Fruit fly (Drosophila melanogaster) whole organism, embryonic: ENCODE measurements around the gene CG6094.

Experiments
- Atf3 ChIP-seq: fragments of 200-800 bp; sonication (Bioruptor generic); optimal IDR thresholded peaks from 3 replicates; lab custom pipeline; 2016; ENCODE audit warnings: missing biosample characterization, missing genetic modification characterization
- Awh ChIP-seq: fragments of 200-800 bp; sonication (Bioruptor generic); IDR thresholded peaks from 2 replicates; pipeline ENCODE4, ENCODE4 v1.3.6; 2022; ENCODE audit warnings: missing biosample characterization, missing genetic modification characterization
- CG12299 ChIP-seq: fragments of 200-800 bp; sonication (Bioruptor generic); optimal IDR thresholded peaks from 2 replicates; lab custom pipeline; 2018; ENCODE audit warnings: missing biosample characterization, mild to moderate bottlenecking, missing genetic modification characterization
- CG14860 ChIP-seq: fragments of 200-800 bp; sonication (Bioruptor generic); IDR thresholded peaks from 3 replicates; pipeline ENCODE4 v1.3.6; 2022; ENCODE audit warnings: missing biosample characterization, missing genetic modification characterization; ENCODE audit not compliant: partially characterized antibody
- CG31365 ChIP-seq: fragments of 200-800 bp; sonication (Bioruptor generic); optimal IDR thresholded peaks from 2 replicates; lab custom pipeline; 2018; ENCODE audit warnings: missing biosample characterization, mild to moderate bottlenecking, missing genetic modification characterization
- CG34376 ChIP-seq: fragments of 200-800 bp; sonication (Bioruptor generic); optimal IDR thresholded peaks from 2 replicates; lab custom pipeline; 2018; ENCODE audit warnings: missing biosample characterization, mild to moderate bottlenecking, missing genetic modification characterization
- CG6683 ChIP-seq: fragments of 200-800 bp; sonication (Bioruptor generic); optimal IDR thresholded peaks from 2 replicates; lab custom pipeline; 2017; ENCODE audit warnings: missing biosample characterization, mild to moderate bottlenecking, missing genetic modification characterization, missing genetic modification reagents
- CG6765 ChIP-seq: fragments of 200-800 bp; sonication (Bioruptor generic); optimal IDR thresholded peaks from 3 replicates; lab custom pipeline; 2017; ENCODE audit warnings: missing biosample characterization, mild to moderate bottlenecking, missing genetic modification characterization
- CG7987 ChIP-seq: fragments of 200-800 bp; sonication (Bioruptor generic); optimal IDR thresholded peaks from 2 replicates; lab custom pipeline; 2018; ENCODE audit warnings: missing biosample characterization, mild to moderate bottlenecking, missing genetic modification characterization, moderate library complexity
- CG8478 ChIP-seq: fragments of >200 bp; optimal IDR thresholded peaks from 2 replicates; lab custom pipeline; 2018
- CG9215 ChIP-seq: fragments of 200-800 bp; sonication (Bioruptor generic); IDR thresholded peaks from 2 replicates; pipeline ENCODE4 v1.3.6; 2022; ENCODE audit warnings: missing biosample characterization, missing genetic modification characterization
- CG9817 ChIP-seq: fragments of 200-800 bp; sonication (Bioruptor generic); optimal IDR thresholded peaks from 2 replicates; lab custom pipeline; 2018; ENCODE audit warnings: missing biosample characterization, mild to moderate bottlenecking, missing genetic modification characterization, moderate library complexity
- CG9876 ChIP-seq: fragments of 200-800 bp; sonication (Bioruptor generic); optimal IDR thresholded peaks from 2 replicates; lab custom pipeline; 2016; ENCODE audit warnings: missing biosample characterization, missing genetic modification characterization
- D19B ChIP-seq: fragments of 200-800 bp; sonication (Bioruptor generic); optimal IDR thresholded peaks from 2 replicates; lab custom pipeline; 2017; ENCODE audit warnings: missing biosample characterization, mild to moderate bottlenecking, missing genetic modification characterization
- Dfd ChIP-seq, 2 experiments: fragments of >200 bp; optimal IDR thresholded peaks; 2 replicates each; lab custom pipeline; 2017; ENCODE audit warnings: missing biosample characterization in 2 of 2, missing genetic modification characterization in 2 of 2
- Doc3 ChIP-seq: fragments of 200-800 bp; sonication (Bioruptor generic); IDR thresholded peaks from 3 replicates; pipeline ENCODE4 v1.3.6; 2022; ENCODE audit warnings: missing biosample characterization, missing genetic modification characterization; ENCODE audit not compliant: partially characterized antibody
- Elba2 ChIP-seq: fragments of 200-800 bp; sonication (Bioruptor generic); optimal IDR thresholded peaks from 3 replicates; lab custom pipeline; 2016; ENCODE audit warnings: missing biosample characterization, missing genetic modification characterization
- Fer3 ChIP-seq: fragments of 200-800 bp; sonication (Bioruptor generic); optimal IDR thresholded peaks from 2 replicates; lab custom pipeline; 2018; ENCODE audit warnings: missing biosample characterization, mild to moderate bottlenecking, missing genetic modification characterization, moderate library complexity
- HHEX ChIP-seq: fragments of 200-800 bp; sonication (Bioruptor generic); optimal IDR thresholded peaks from 3 replicates; lab custom pipeline; 2017; ENCODE audit warnings: missing biosample characterization, mild to moderate bottlenecking, missing genetic modification characterization, missing genetic modification reagents
- Hand ChIP-seq: fragments of 200-800 bp; sonication (Bioruptor generic); optimal IDR thresholded peaks from 2 replicates; lab custom pipeline; 2017; ENCODE audit warnings: mild to moderate bottlenecking, missing biosample characterization, missing genetic modification reagents, missing genetic modification characterization
- Hr3 ChIP-seq: fragments of 200-800 bp; sonication (Bioruptor generic); optimal IDR thresholded peaks from 3 replicates; lab custom pipeline; 2016; ENCODE audit warnings: missing biosample characterization, missing genetic modification characterization
- Mrtf ChIP-seq: fragments of 200-800 bp; sonication (Bioruptor generic); IDR thresholded peaks from 3 replicates; pipeline ENCODE4 v1.3.6; 2022; ENCODE audit warnings: missing biosample characterization, missing genetic modification characterization
- Optix ChIP-seq: fragments of 200-800 bp; sonication (Bioruptor generic); IDR thresholded peaks from 3 replicates; pipeline ENCODE4 v1.3.6; 2022; ENCODE audit warnings: missing biosample characterization, missing genetic modification characterization
- Ravus ChIP-seq: fragments of 200-800 bp; sonication (Bioruptor generic); IDR thresholded peaks from 2 replicates; pipeline ENCODE4 v1.3.6; 2022; ENCODE audit warnings: missing biosample characterization, missing genetic modification characterization
- Side ChIP-seq: fragments of 200-800 bp; sonication (Bioruptor generic); optimal IDR thresholded peaks from 2 replicates; lab custom pipeline; 2016; ENCODE audit warnings: missing biosample characterization, missing genetic modification characterization
- Usf ChIP-seq: fragments of 200-800 bp; sonication (Bioruptor generic); optimal IDR thresholded peaks from 2 replicates; lab custom pipeline; 2017; ENCODE audit warnings: missing genotype, missing biosample characterization, missing genetic modification characterization
- Vsx1 ChIP-seq: fragments of 200-800 bp; sonication (Bioruptor generic); optimal IDR thresholded peaks from 2 replicates; lab custom pipeline; 2017; ENCODE audit warnings: missing biosample characterization, mild to moderate bottlenecking, missing genetic modification characterization, missing genetic modification reagents
- Xrp1 ChIP-seq: fragments of 200-800 bp; sonication (Bioruptor generic); IDR thresholded peaks from 2 replicates; pipeline ENCODE4 v1.3.6; 2022; ENCODE audit warnings: missing biosample characterization, missing genetic modification characterization
- aop ChIP-seq: fragments of 200-800 bp; sonication (Bioruptor generic); IDR thresholded peaks from 2 replicates; pipeline ENCODE4 v1.3.6; 2022; ENCODE audit warnings: missing biosample characterization, missing genetic modification characterization
- ap ChIP-seq: fragments of 200-800 bp; sonication (Bioruptor generic); IDR thresholded peaks from 2 replicates; pipeline ENCODE4 v1.3.6; 2022; ENCODE audit warnings: missing biosample characterization, missing genetic modification characterization
- bab2 ChIP-seq: fragments of 200-800 bp; sonication (Bioruptor generic); optimal IDR thresholded peaks from 2 replicates; lab custom pipeline; 2016; ENCODE audit warnings: missing biosample characterization, missing genetic modification characterization
- chn ChIP-seq: fragments of 200-800 bp; sonication (Bioruptor generic); optimal IDR thresholded peaks from 2 replicates; lab custom pipeline; 2016; ENCODE audit warnings: missing biosample characterization, missing genetic modification characterization
- crol ChIP-seq: fragments of 200-800 bp; sonication (Bioruptor generic); IDR thresholded peaks from 2 replicates; pipeline ENCODE4 v1.3.6; 2022; ENCODE audit warnings: missing biosample characterization, missing genetic modification characterization
- dimm ChIP-seq: fragments of 200-800 bp; sonication (Bioruptor generic); IDR thresholded peaks from 2 replicates; pipeline ENCODE4 v1.3.6; 2022; ENCODE audit warnings: missing biosample characterization, missing genetic modification characterization
- dmrt11E ChIP-seq: fragments of 200-800 bp; sonication (Bioruptor generic); optimal IDR thresholded peaks from 3 replicates; lab custom pipeline; 2018; ENCODE audit warnings: missing biosample characterization, mild to moderate bottlenecking, missing genetic modification characterization, moderate library complexity
- fru ChIP-seq: fragments of >200 bp; optimal IDR thresholded peaks from 2 replicates; lab custom pipeline; 2017
- fu2 ChIP-seq: fragments of 200-800 bp; sonication (Bioruptor generic); optimal IDR thresholded peaks from 2 replicates; lab custom pipeline; 2016; ENCODE audit warnings: missing biosample characterization, missing genetic modification characterization
- hb ChIP-seq: fragments of 200-800 bp; sonication (Bioruptor generic); IDR thresholded peaks from 3 replicates; pipeline ENCODE4 v1.3.6; 2022; ENCODE audit warnings: missing biosample characterization, missing genetic modification characterization; ENCODE audit not compliant: partially characterized antibody
- ind ChIP-seq: fragments of 200-800 bp; sonication (Bioruptor generic); optimal IDR thresholded peaks from 3 replicates; lab custom pipeline; 2016; ENCODE audit warnings: missing biosample characterization, missing genetic modification characterization
- insv ChIP-seq, 2 experiments: fragments of 200-800 bp; sonication (Bioruptor generic); optimal IDR thresholded peaks; 3 replicates each; lab custom pipeline; 2016 to 2018; ENCODE audit warnings: missing biosample characterization in 2 of 2, missing genetic modification characterization in 2 of 2
- kay ChIP-seq: fragments of 200-800 bp; sonication (Bioruptor generic); optimal IDR thresholded peaks from 2 replicates; lab custom pipeline; 2016; ENCODE audit warnings: missing biosample characterization, missing genetic modification characterization
- ken ChIP-seq: fragments of 200-800 bp; sonication (Bioruptor generic); IDR thresholded peaks from 3 replicates; pipeline ENCODE4 v1.3.6; 2022; ENCODE audit warnings: missing biosample characterization, missing genetic modification characterization
- lmd ChIP-seq: fragments of 200-800 bp; sonication (Bioruptor generic); IDR thresholded peaks from 2 replicates; pipeline ENCODE4 v1.3.6; 2022; ENCODE audit warnings: missing biosample characterization, missing genetic modification characterization
- lola ChIP-seq, 3 experiments: fragments of >200 bp in 2 of 3; fragments of 200-800 bp in 1 of 3; sonication (Bioruptor generic) in 1 of 3; optimal IDR thresholded peaks; 2 replicates each; lab custom pipeline; 2017 to 2019; ENCODE audit warnings: missing biosample characterization in 3 of 3, missing genetic modification characterization in 3 of 3, mild to moderate bottlenecking in 1 of 3, moderate library complexity in 1 of 3
- p53 ChIP-seq: fragments of 200-800 bp; sonication (Bioruptor generic); optimal IDR thresholded peaks from 2 replicates; lab custom pipeline; 2016; ENCODE audit warnings: missing biosample characterization, missing genetic modification characterization
- ranshi ChIP-seq: fragments of 200-800 bp; sonication (Bioruptor generic); IDR thresholded peaks from 2 replicates; pipeline ENCODE4 v1.3.6; 2022; ENCODE audit warnings: missing biosample characterization, missing genetic modification characterization
- sisA ChIP-seq: fragments of 200-800 bp; sonication (Bioruptor generic); IDR thresholded peaks from 2 replicates; pipeline ENCODE4 v1.3.6; 2022; ENCODE audit warnings: missing biosample characterization, missing genetic modification characterization
- sna ChIP-seq: fragments of 200-800 bp; sonication (Bioruptor generic); IDR thresholded peaks from 2 replicates; pipeline ENCODE4 v1.3.6; 2022; ENCODE audit warnings: missing biosample characterization, missing genetic modification characterization; ENCODE audit not compliant: partially characterized antibody
- tx ChIP-seq: fragments of 200-800 bp; sonication (Bioruptor generic); optimal IDR thresholded peaks from 2 replicates; lab custom pipeline; 2016; ENCODE audit warnings: missing biosample characterization, missing genetic modification characterization
- vfl ChIP-seq: fragments of 200-800 bp; sonication (Bioruptor generic); optimal IDR thresholded peaks from 2 replicates; lab custom pipeline; 2016; ENCODE audit warnings: missing biosample characterization, missing genetic modification characterization
- vvl ChIP-seq: fragments of 200-800 bp; sonication (Bioruptor generic); IDR thresholded peaks from 2 replicates; pipeline ENCODE4 v1.3.6; 2022; ENCODE audit warnings: missing biosample characterization, missing genetic modification characterization
- yki ChIP-seq: fragments of >200 bp; optimal IDR thresholded peaks from 3 replicates; lab custom pipeline; 2018
- zf30C ChIP-seq: fragments of 200-800 bp; sonication (Bioruptor generic); optimal IDR thresholded peaks from 3 replicates; lab custom pipeline; 2018; ENCODE audit warnings: missing biosample characterization, mild to moderate bottlenecking, missing genetic modification characterization

CG6094 gene

dm6 chr2L:10468388-10468787, 38.5 kb upstream of the CG6094 start (continued):
- no peak for TF ChIP-seq CG9876
- TF ChIP-seq vfl (GFP tag; lab: Kevin White, UChicago) = no peak
- no peak for TF ChIP-seq fu2 (GFP tag; lab: Kevin White, UChicago)
- no peak for TF ChIP-seq CG7987 (GFP tag; lab: Kevin White, UChicago)
- no peak for TF ChIP-seq Atf3 (GFP tag; lab: Kevin White, UChicago)
- TF ChIP-seq Ravus (GFP tag; lab: Robert Waterston, UW) = no peak
- peak; percentile 71; the same call in 1 of the 2 replicates for TF ChIP-seq lmd (GFP tag; lab: Robert Waterston, UW)
- no peak for TF ChIP-seq CG8478 (lab: Kevin White, UChicago)
- peak; percentile 64 for TF ChIP-seq CG9817 (tag; lab: Kevin White, UChicago)
- TF ChIP-seq Elba2 = no peak
- peak; percentile 9 for TF ChIP-seq Hr3
- no peak for TF ChIP-seq dimm
- peak; percentile 58 for TF ChIP-seq Awh
- TF ChIP-seq CG34376 (GFP tag; lab: Kevin White, UChicago) = no peak
- peak; percentile 81 for TF ChIP-seq vvl
- peak; percentile 61 for TF ChIP-seq HHEX (GFP tag; lab: Kevin White, UChicago)
- TF ChIP-seq Side = no peak
- peak; percentile 26 for TF ChIP-seq bab2 (GFP tag; lab: Kevin White, UChicago)
- peak; percentile 65 for TF ChIP-seq ind
- peak; percentile 13 for TF ChIP-seq Vsx1
- TF ChIP-seq ken (GFP tag; lab: Robert Waterston, UW) = peak; percentile 55; the same call in 1 of the 3 replicates
- no peak for TF ChIP-seq Usf (GFP tag; lab: Kevin White, UChicago)
- peak; percentile 11 for TF ChIP-seq chn (GFP tag; lab: Kevin White, UChicago)
- TF ChIP-seq dmrt11E = no peak
- 0 out of 2 replicates have a peak, but pooled peaks have one; percentile 43 for TF ChIP-seq aop (GFP tag; lab: Robert Waterston, UW)
- TF ChIP-seq Hand = no peak
- peak; percentile 58; the same call in 1 of the 2 replicates for TF ChIP-seq ranshi (GFP tag; lab: Robert Waterston, UW)
- peak; percentile 12 for TF ChIP-seq D19B (GFP tag; lab: Kevin White, UChicago)
- TF ChIP-seq sna = no peak
- TF ChIP-seq CG12299 (tag; lab: Kevin White, UChicago) = no peak
- peak; percentile 57 for TF ChIP-seq zf30C (GFP tag; lab: Kevin White, UChicago)
- TF ChIP-seq tx = no peak
- TF ChIP-seq CG6683 (GFP tag; lab: Kevin White, UChicago) = no peak
- TF ChIP-seq p53 = no peak
- peak; percentile 64 for TF ChIP-seq Xrp1 (GFP tag; lab: Robert Waterston, UW)
- TF ChIP-seq lola (GFP tag; optimal IDR thresholded peaks at IDR 0.05; lab: Kevin White, UChicago) = no peak
- no peak for TF ChIP-seq crol
- no peak for TF ChIP-seq yki
- TF ChIP-seq CG31365 (tag; lab: Kevin White, UChicago) = no peak
- TF ChIP-seq CG6765 = peak; percentile 32
- 0 out of 3 replicates have a peak, but pooled peaks have one; percentile 46 for TF ChIP-seq Optix
- TF ChIP-seq insv (GFP tag; optimal IDR thresholded peaks at IDR 0.05; lab: Kevin White, UChicago) = no peak
- no peak for TF ChIP-seq ap (GFP tag; lab: Robert Waterston, UW)
- no peak for TF ChIP-seq hb (GFP tag; lab: Robert Waterston, UW)
- peak; percentile 70 for TF ChIP-seq Mrtf
- TF ChIP-seq sisA = peak; percentile 56
- no peak for TF ChIP-seq Doc3
- peak; percentile 41 for TF ChIP-seq kay (GFP tag; lab: Kevin White, UChicago)
- TF ChIP-seq Dfd (GFP tag; optimal IDR thresholded peaks at IDR 0.05; lab: Kevin White, UChicago) = no peak
- no peak; the same call in 1 of the 2 replicates for TF ChIP-seq CG9215 (GFP tag; lab: Robert Waterston, UW)
- peak; percentile 69 for TF ChIP-seq Fer3 (tag; lab: Kevin White, UChicago)
- TF ChIP-seq fru = no peak
- no peak for TF ChIP-seq CG14860 (GFP tag; lab: Robert Waterston, UW)
